Fruit fly (Drosophila melanogaster): Measurements from ENCODE around the gene bip1.

Gene bip1

dm6 chr3L:8072720-8073119 lies 14.2 kb upstream of the bip1 start:
- TF ChIP-seq CG8478 (optimal IDR thresholded peaks at IDR 0.05) (no peak), CTCF (optimal IDR thresholded peaks at IDR 0.05) (no peak)

dm6 chr3L:8071693-8072260 lies 13.3 kb upstream of the bip1 start:
- TF ChIP-seq CTCF (optimal IDR thresholded peaks at IDR 0.05) (peak in 1 of 2 experiments; percentile 65), CG8478 (optimal IDR thresholded peaks at IDR 0.05) (no peak)

- TF ChIP-seq CTCF (optimal IDR thresholded peaks at IDR 0.05) (no peak), CG8478 (optimal IDR thresholded peaks at IDR 0.05) (no peak)
Measured at dm6 chr3L:8071192-8071591, 12.7 kb upstream of the bip1 start.

- TF ChIP-seq CTCF (optimal IDR thresholded peaks at IDR 0.05) (no peak), CG8478 (optimal IDR thresholded peaks at IDR 0.05) (no peak)
Measured at dm6 chr3L:8069860-8070259, 11.3 kb upstream of the bip1 start, which contains the start of gene CG42591. Gene CG42591 (minus strand): TSS chr3L:8069960.

- TF ChIP-seq CG8478 (optimal IDR thresholded peaks at IDR 0.05) (no peak), CTCF (optimal IDR thresholded peaks at IDR 0.05) (no peak)
Measured at dm6 chr3L:8069167-8069566, 10.7 kb upstream of the bip1 start, which contains the start of gene CG42590. Gene CG42590 (minus strand): TSS chr3L:8069267.

dm6 chr3L:8068061-8068460 lies 9.5 kb upstream of the bip1 start:
- TF ChIP-seq CG8478 (optimal IDR thresholded peaks at IDR 0.05) (no peak), CTCF (optimal IDR thresholded peaks at IDR 0.05) (no peak)

- TF ChIP-seq CG8478 (optimal IDR thresholded peaks at IDR 0.05) (no peak), CTCF (optimal IDR thresholded peaks at IDR 0.05) (no peak)
Measured at dm6 chr3L:8067491-8067890, 9.0 kb upstream of the bip1 start.

- TF ChIP-seq CTCF (optimal IDR thresholded peaks at IDR 0.05) (no peak), CG8478 (optimal IDR thresholded peaks at IDR 0.05) (no peak)
Measured at dm6 chr3L:8065575-8066410, 7.3 kb upstream of the bip1 start.

- no peak for TF ChIP-seq CTCF (optimal IDR thresholded peaks at IDR 0.05)
- peak; percentile 4 for TF ChIP-seq CG8478 (optimal IDR thresholded peaks at IDR 0.05)
Measured at dm6 chr3L:8063214-8064156, 5.0 kb upstream of the bip1 start, which contains the start of gene Sarm. Gene Sarm (plus strand): TSS chr3L:8063874.

- TF ChIP-seq CTCF (optimal IDR thresholded peaks at IDR 0.05) (no peak), CG8478 (optimal IDR thresholded peaks at IDR 0.05) (no peak)
Measured at dm6 chr3L:8059627-8060166, 1.2 kb upstream of the bip1 start.

- TF ChIP-seq CTCF (optimal IDR thresholded peaks at IDR 0.05) (no peak), CG8478 (optimal IDR thresholded peaks at IDR 0.05) (no peak)
Measured at dm6 chr3L:8057823-8058189, 707 bp downstream of the bip1 start.

- TF ChIP-seq CTCF (optimal IDR thresholded peaks at IDR 0.05) (no peak), CG8478 (optimal IDR thresholded peaks at IDR 0.05) (no peak)
Measured at dm6 chr3L:8057423-8057822, 1.1 kb downstream of the bip1 start.

- TF ChIP-seq CG8478 (optimal IDR thresholded peaks at IDR 0.05) (no peak), CTCF (optimal IDR thresholded peaks at IDR 0.05) (no peak)
Measured at dm6 chr3L:8056740-8057253, 1.7 kb downstream of the bip1 start.

dm6 chr3L:8056325-8056724 lies 2.2 kb downstream of the bip1 start:
- TF ChIP-seq CTCF (optimal IDR thresholded peaks at IDR 0.05) (no peak), CG8478 (optimal IDR thresholded peaks at IDR 0.05) (no peak)
